Worm (Caenorhabditis elegans) whole organism, young adult: Measurements from ENCODE around the gene C16C8.16.
A peak's percentile ranks its signal among the peaks of the same experiment; 100 is the strongest.

Experiments
- B0336.3 ChIP-seq: fragments of 200-800 bp; sonication (Bioruptor generic); IDR thresholded peaks from 2 replicates; pipeline ENCODE4 v1.3.6; 2022; ENCODE audit warnings: missing genetic modification characterization, missing compliant biosample characterization
- D2030.7 ChIP-seq: fragments of 200-800 bp; sonication (Bioruptor generic); IDR thresholded peaks from 2 replicates; pipeline ENCODE4 v1.3.6; 2022; ENCODE audit warnings: missing genetic modification reagents, missing genetic modification characterization, missing compliant biosample characterization
- F49E8.2 ChIP-seq: sonication (generic microtip); optimal IDR thresholded peaks from 3 replicates; lab custom pipeline; 2017; ENCODE audit warnings: missing genetic modification characterization, mild to moderate bottlenecking, missing compliant biosample characterization, antibody characterized with exemption, moderate library complexity; ENCODE audit not compliant: insufficient read depth
- F55B11.4 ChIP-seq: sonication (generic microtip); optimal IDR thresholded peaks from 2 replicates; lab custom pipeline; 2016; ENCODE audit warnings: missing compliant biosample characterization, missing genetic modification characterization, borderline replicate concordance; ENCODE audit not compliant: insufficient read depth
- T26A5.8 ChIP-seq: sonication (generic microtip); optimal IDR thresholded peaks from 2 replicates; lab custom pipeline; 2016; ENCODE audit warnings: missing genetic modification characterization, missing compliant biosample characterization
- ama-1 ChIP-seq, 3 experiments: fragments of 150-350 bp in 1 of 3; sonication (generic microtip) in 2 of 3; optimal IDR thresholded peaks; 2 replicates each; lab custom pipeline; 2014 to 2018; ENCODE audit warnings: missing biosample characterization in 2 of 3, missing genetic modification characterization in 2 of 3, missing genetic modification reagents in 2 of 3
- aptf-3 ChIP-seq: fragments of 200-800 bp; sonication (Bioruptor generic); IDR thresholded peaks from 2 replicates; pipeline ENCODE4 v1.3.6; 2022; ENCODE audit warnings: missing genetic modification characterization, missing compliant biosample characterization
- athp-1 ChIP-seq: sonication (generic microtip); optimal IDR thresholded peaks from 2 replicates; lab custom pipeline; 2017; ENCODE audit warnings: mild to moderate bottlenecking, missing genetic modification characterization, missing compliant biosample characterization
- attf-3 ChIP-seq: fragments of 200-800 bp; sonication (Bioruptor generic); conservative IDR thresholded peaks from 2 replicates; pipeline ENCODE4 v1.3.6; 2022; ENCODE audit warnings: missing genetic modification reagents, missing genetic modification characterization, missing compliant biosample characterization
- attf-5 ChIP-seq: fragments of 200-800 bp; sonication (Bioruptor generic); optimal IDR thresholded peaks from 2 replicates; lab custom pipeline; 2018; ENCODE audit warnings: mild to moderate bottlenecking, missing genetic modification characterization, missing compliant biosample characterization
- bed-2 ChIP-seq: fragments of 200-800 bp; sonication (Bioruptor generic); IDR thresholded peaks from 2 replicates; pipeline ENCODE4 v1.3.6; 2022; ENCODE audit warnings: missing genetic modification reagents, missing genetic modification characterization, missing compliant biosample characterization
- ccch-3 ChIP-seq: fragments of 200-800 bp; sonication (Bioruptor generic); optimal IDR thresholded peaks from 2 replicates; lab custom pipeline; 2018; ENCODE audit warnings: mild to moderate bottlenecking, missing genetic modification characterization, missing compliant biosample characterization
- ceh-27 ChIP-seq: fragments of 200-800 bp; sonication (Bioruptor generic); optimal IDR thresholded peaks from 2 replicates; lab custom pipeline; 2018; ENCODE audit warnings: mild to moderate bottlenecking, missing genetic modification characterization, moderate library complexity, missing compliant biosample characterization
- ceh-40 ChIP-seq: fragments of 200-800 bp; sonication (Bioruptor generic); IDR thresholded peaks from 2 replicates; pipeline ENCODE4 v1.3.6; 2022; ENCODE audit warnings: missing genetic modification characterization, missing compliant biosample characterization
- dox-1 ChIP-seq: fragments of 200-800 bp; sonication (Bioruptor generic); IDR thresholded peaks from 2 replicates; pipeline ENCODE4 v1.3.6; 2022; ENCODE audit warnings: missing genetic modification reagents, missing genetic modification characterization, missing compliant biosample characterization
- egrh-3 ChIP-seq: fragments of 200-800 bp; sonication (Bioruptor generic); IDR thresholded peaks from 2 replicates; pipeline ENCODE4 v1.3.6; 2022; ENCODE audit warnings: missing genetic modification reagents, missing genetic modification characterization, missing compliant biosample characterization
- ekl-4 ChIP-seq: fragments of 200-800 bp; sonication (Bioruptor generic); IDR thresholded peaks from 2 replicates; pipeline ENCODE4 v1.3.6; 2022; ENCODE audit warnings: missing genetic modification reagents, missing genetic modification characterization, missing compliant biosample characterization
- ets-4 ChIP-seq: fragments of 200-800 bp; sonication (Bioruptor generic); optimal IDR thresholded peaks from 2 replicates; lab custom pipeline; 2018; ENCODE audit warnings: mild to moderate bottlenecking, missing genetic modification characterization, missing compliant biosample characterization
- fkh-3 ChIP-seq: sonication (generic microtip); optimal IDR thresholded peaks from 2 replicates; lab custom pipeline; 2016; ENCODE audit warnings: mild to moderate bottlenecking, missing genetic modification characterization, missing compliant biosample characterization
- hlh-12 ChIP-seq: sonication (generic microtip); optimal IDR thresholded peaks from 2 replicates; lab custom pipeline; 2016; ENCODE audit warnings: missing genetic modification characterization, missing compliant biosample characterization
- hmg-1.2 ChIP-seq: fragments of 200-800 bp; sonication (Bioruptor generic); IDR thresholded peaks from 2 replicates; pipeline ENCODE4 v1.3.6; 2022; ENCODE audit warnings: missing genetic modification reagents, missing genetic modification characterization, missing compliant biosample characterization
- let-526 ChIP-seq: fragments of 200-800 bp; sonication (Bioruptor generic); IDR thresholded peaks from 2 replicates; pipeline ENCODE4 v1.3.6; 2022; ENCODE audit warnings: missing genetic modification reagents, missing genetic modification characterization, missing compliant biosample characterization
- lsl-1 ChIP-seq: fragments of 200-800 bp; sonication (Bioruptor generic); optimal IDR thresholded peaks from 2 replicates; lab custom pipeline; 2018; ENCODE audit warnings: mild to moderate bottlenecking, missing genetic modification characterization, moderate library complexity, missing compliant biosample characterization
- madf-10 ChIP-seq: sonication (generic microtip); optimal IDR thresholded peaks from 2 replicates; lab custom pipeline; 2016; ENCODE audit warnings: mild to moderate bottlenecking, missing genetic modification characterization, missing compliant biosample characterization
- madf-8 ChIP-seq: fragments of 200-800 bp; sonication (Bioruptor generic); conservative IDR thresholded peaks from 2 replicates; pipeline ENCODE4 v1.3.6; 2022; ENCODE audit warnings: missing genetic modification reagents, missing genetic modification characterization, missing compliant biosample characterization
- mcd-1 ChIP-seq: fragments of 200-800 bp; sonication (Bioruptor generic); IDR thresholded peaks from 2 replicates; pipeline ENCODE4 v1.3.6; 2022; ENCODE audit warnings: missing genetic modification reagents, missing genetic modification characterization, missing compliant biosample characterization
- nhr-27 ChIP-seq: fragments of 200-800 bp; sonication (Bioruptor generic); optimal IDR thresholded peaks from 2 replicates; lab custom pipeline; 2018; ENCODE audit warnings: mild to moderate bottlenecking, missing genetic modification characterization, moderate library complexity, missing compliant biosample characterization
- nhr-80 ChIP-seq: sonication (generic microtip); optimal IDR thresholded peaks from 2 replicates; lab custom pipeline; 2016; ENCODE audit warnings: missing genetic modification characterization, missing compliant biosample characterization
- pha-4 ChIP-seq: fragments of 150-350 bp; sonication (generic microtip); optimal IDR thresholded peaks from 2 replicates; lab custom pipeline; 2014; ENCODE audit warnings: missing biosample characterization, missing genetic modification reagents, missing genetic modification characterization
- rcor-1 ChIP-seq: fragments of 200-800 bp; sonication (Bioruptor generic); IDR thresholded peaks from 2 replicates; pipeline ENCODE4 v1.3.6; 2022; ENCODE audit warnings: missing genetic modification reagents, missing genetic modification characterization, missing compliant biosample characterization
- rec-8 ChIP-seq, 2 experiments: sonication (generic microtip); optimal IDR thresholded peaks; 2 replicates each; lab custom pipeline; 2016; ENCODE audit warnings: mild to moderate bottlenecking in 2 of 2, missing genetic modification characterization in 2 of 2, missing genetic modification reagents in 2 of 2, missing genotype in 2 of 2, missing biosample characterization in 1 of 2, missing compliant biosample characterization in 1 of 2, moderate library complexity in 1 of 2
- repo-1 ChIP-seq: sonication (generic microtip); optimal IDR thresholded peaks from 2 replicates; lab custom pipeline; 2017; ENCODE audit warnings: mild to moderate bottlenecking, missing genetic modification characterization, missing compliant biosample characterization
- snpc-4 ChIP-seq, 5 experiments: fragments of 150-350 bp in 1 of 5; sonication (generic microtip) in 4 of 5; optimal IDR thresholded peaks; 2 replicates each; lab custom pipeline; 2014 to 2018; ENCODE audit warnings: missing genetic modification characterization in 5 of 5, missing biosample characterization in 3 of 5, antibody characterized with exemption in 2 of 5, mild to moderate bottlenecking in 2 of 5, missing compliant biosample characterization in 2 of 5, missing genotype in 2 of 5, moderate library complexity in 2 of 5, missing genetic modification reagents in 1 of 5
- sptf-2 ChIP-seq: fragments of 200-800 bp; sonication (Bioruptor generic); optimal IDR thresholded peaks from 2 replicates; lab custom pipeline; 2018; ENCODE audit warnings: mild to moderate bottlenecking, missing genetic modification characterization, missing compliant biosample characterization
- tbx-9 ChIP-seq: sonication (generic microtip); optimal IDR thresholded peaks from 2 replicates; lab custom pipeline; 2016; ENCODE audit warnings: borderline replicate concordance, missing genetic modification characterization, inconsistent platforms, missing compliant biosample characterization
- unc-130 ChIP-seq: sonication (generic microtip); optimal IDR thresholded peaks from 2 replicates; lab custom pipeline; 2016; ENCODE audit warnings: missing genetic modification reagents, missing genetic modification characterization, missing compliant biosample characterization
- unc-62 ChIP-seq: fragments of 150-350 bp; optimal IDR thresholded peaks from 2 replicates; lab custom pipeline; 2014; ENCODE audit warnings: missing biosample characterization, missing genetic modification reagents, missing genetic modification characterization
- zfh-2 ChIP-seq: fragments of 200-800 bp; sonication (Bioruptor generic); conservative IDR thresholded peaks from 2 replicates; pipeline ENCODE4 v1.3.6; 2022; ENCODE audit warnings: missing genetic modification reagents, missing genetic modification characterization, missing compliant biosample characterization
- ztf-22 ChIP-seq: fragments of 200-800 bp; sonication (Bioruptor generic); optimal IDR thresholded peaks from 2 replicates; lab custom pipeline; 2018; ENCODE audit warnings: mild to moderate bottlenecking, missing genetic modification characterization, moderate library complexity, missing compliant biosample characterization

The C16C8.16 gene

ce11 chrII:3434893-3435503, 10.6 kb upstream of the C16C8.16 start:
- TF ChIP-seq nhr-27 (tag; lab: Kevin White, UChicago) (no peak), B0336.3 (no peak), dox-1 (0 out of 2 replicates have a peak, but pooled peaks have one; percentile 16), T26A5.8 (tag; lab: Kevin White, UChicago) (no peak), ets-4 (GFP tag; lab: Kevin White, UChicago) (peak; percentile 17), unc-62 (GFP tag; lab: Kevin White, UChicago) (no peak), athp-1 (tag; lab: Kevin White, UChicago) (no peak), lsl-1 (GFP tag; lab: Kevin White, UChicago) (no peak), rec-8 (tag; optimal IDR thresholded peaks at IDR 0.05; lab: Kevin White, UChicago) (no peak), pha-4 (no peak), repo-1 (tag; lab: Kevin White, UChicago) (no peak), bed-2 (GFP tag; lab: Robert Waterston, UW) (no peak), ccch-3 (GFP tag; lab: Kevin White, UChicago) (no peak), rcor-1 (no peak), attf-5 (GFP tag; lab: Kevin White, UChicago) (no peak), ceh-27 (GFP tag; lab: Kevin White, UChicago) (no peak), nhr-80 (tag; lab: Kevin White, UChicago) (peak; percentile 30), attf-3 (GFP tag; lab: Robert Waterston, UW) (no peak), ztf-22 (GFP tag; lab: Kevin White, UChicago) (no peak), mcd-1 (GFP tag; lab: Robert Waterston, UW) (no peak), F55B11.4 (tag; lab: Kevin White, UChicago) (no peak), fkh-3 (tag; lab: Kevin White, UChicago) (no peak), snpc-4 (GFP tag; optimal IDR thresholded peaks at IDR 0.05; lab: Kevin White, UChicago) (no peak), snpc-4 (tag; optimal IDR thresholded peaks at IDR 0.05; lab: Kevin White, UChicago) (peak; percentile 3 to 75 (median 58)), madf-10 (tag; lab: Kevin White, UChicago) (no peak), tbx-9 (tag; lab: Kevin White, UChicago) (no peak), ama-1 (optimal IDR thresholded peaks at IDR 0.05; lab: Kevin White, UChicago) (no peak), ama-1 (GFP tag; optimal IDR thresholded peaks at IDR 0.05; lab: Kevin White, UChicago) (no peak), madf-8 (no peak), hmg-1.2 (GFP tag; lab: Robert Waterston, UW) (no peak)

- no peak for TF ChIP-seq attf-5 (GFP tag; lab: Kevin White, UChicago)
- no peak for TF ChIP-seq unc-130 (GFP tag; lab: Kevin White, UChicago)
Measured at ce11 chrII:3436412-3436811, 9.1 kb upstream of the C16C8.16 start, which contains the start of gene skpo-2. Gene skpo-2, minus strand, starts transcription at chrII:3436512.

- peak; percentile 43; the same call in 1 of the 2 replicates for TF ChIP-seq egrh-3 (GFP tag; lab: Robert Waterston, UW)
- peak; percentile 58 for TF ChIP-seq zfh-2 (GFP tag; lab: Robert Waterston, UW)
- no peak for TF ChIP-seq F49E8.2 (tag; lab: Kevin White, UChicago)
- no peak for TF ChIP-seq sptf-2 (GFP tag; lab: Kevin White, UChicago)
- no peak for TF ChIP-seq ceh-40 (GFP tag; lab: Robert Waterston, UW)
- no peak for TF ChIP-seq ekl-4
- TF ChIP-seq let-526 = no peak
- no peak for TF ChIP-seq hlh-12 (tag; lab: Kevin White, UChicago)
- TF ChIP-seq D2030.7 = no peak
- no peak for TF ChIP-seq ama-1 (optimal IDR thresholded peaks at IDR 0.05; lab: Kevin White, UChicago)
- TF ChIP-seq ama-1 (GFP tag; optimal IDR thresholded peaks at IDR 0.05; lab: Kevin White, UChicago) = no peak
- TF ChIP-seq aptf-3 (GFP tag; lab: Robert Waterston, UW) = 0 out of 2 replicates have a peak, but pooled peaks have one; percentile 46
Measured at ce11 chrII:3437393-3437792, 8.2 kb upstream of the C16C8.16 start.
